Worm (Caenorhabditis elegans): Measurements from ENCODE around the gene F22E5.6.
A peak's percentile ranks its signal among the peaks of the same experiment; 100 is the strongest.

The F22E5.6 gene

ce11 chrII:2638062-2638461, 11.6 kb upstream of the F22E5.6 start, which contains the start of gene F22E5.9 (continued):
- peak; percentile 4 for TF ChIP-seq irx-1 (tag; optimal IDR thresholded peaks at IDR 0.05)
- TF ChIP-seq alr-1 (tag; optimal IDR thresholded peaks at IDR 0.05; ENCODE audit: borderline replicate concordance) = no peak
- TF ChIP-seq ama-1 (optimal IDR thresholded peaks at IDR 0.05) = no peak
- TF ChIP-seq mab-9 (GFP tag; IDR thresholded peaks at IDR 0.05) = no peak
- no peak for TF ChIP-seq unc-86 (tag; optimal IDR thresholded peaks at IDR 0.05)
- TF ChIP-seq nhr-85 (tag) = peak; percentile 48
- TF ChIP-seq pqm-1 (tag; optimal IDR thresholded peaks at IDR 0.05) = no peak
- no peak for TF ChIP-seq elt-3 (tag; optimal IDR thresholded peaks at IDR 0.05)
- TF ChIP-seq ets-5 (GFP tag; IDR thresholded peaks at IDR 0.05) = no peak
- no peak for TF ChIP-seq ceh-88 (GFP tag; IDR thresholded peaks at IDR 0.05)
- TF ChIP-seq blmp-1 (tag; optimal IDR thresholded peaks at IDR 0.05) = peak; percentile 13
- no peak for TF ChIP-seq zip-4 (GFP tag; optimal IDR thresholded peaks at IDR 0.05)
- no peak for TF ChIP-seq nhr-76 (tag; optimal IDR thresholded peaks at IDR 0.05)
- TF ChIP-seq ceh-90 (tag; optimal IDR thresholded peaks at IDR 0.05) = no peak
- TF ChIP-seq C16A3.4 (tag; optimal IDR thresholded peaks at IDR 0.05) = peak; percentile 16
- TF ChIP-seq ces-1 (GFP tag; optimal IDR thresholded peaks at IDR 0.05) = no peak
- no peak for TF ChIP-seq fos-1 (tag; optimal IDR thresholded peaks at IDR 0.05)
- TF ChIP-seq efl-1 (optimal IDR thresholded peaks at IDR 0.05) = peak; percentile 91 to 97
- peak; percentile 91 to 99 for TF ChIP-seq efl-1 (GFP tag; optimal IDR thresholded peaks at IDR 0.05 in 1 of 2)
- peak; percentile 81 to 91 (median 89) for TF ChIP-seq dpl-1 (GFP tag; optimal IDR thresholded peaks at IDR 0.05)
- no peak for TF ChIP-seq tbx-2 (tag; optimal IDR thresholded peaks at IDR 0.05)
- no peak for TF ChIP-seq mep-1 (tag; optimal IDR thresholded peaks at IDR 0.05)
- peak; percentile 9 for TF ChIP-seq xbp-1 (tag; optimal IDR thresholded peaks at IDR 0.05)
- no peak for TF ChIP-seq unc-98 (GFP tag; IDR thresholded peaks at IDR 0.05)
- no peak for TF ChIP-seq efl-3 (GFP tag; optimal IDR thresholded peaks at IDR 0.05)
- no peak for TF ChIP-seq grh-1 (GFP tag; IDR thresholded peaks at IDR 0.05)
- no peak for TF ChIP-seq F16B12.6 (tag; optimal IDR thresholded peaks at IDR 0.05)
- TF ChIP-seq lin-35 (GFP tag; optimal IDR thresholded peaks at IDR 0.05) = peak; percentile 80 to 92
- no peak for TF ChIP-seq sptf-1 (tag; optimal IDR thresholded peaks at IDR 0.05)
- TF ChIP-seq pax-3 (tag; optimal IDR thresholded peaks at IDR 0.05) = no peak
- TF ChIP-seq nhr-19 (GFP tag; conservative IDR thresholded peaks at IDR 0.05) = no peak
- TF ChIP-seq unc-30 (tag; optimal IDR thresholded peaks at IDR 0.05) = no peak
- TF ChIP-seq jun-1 (tag; optimal IDR thresholded peaks at IDR 0.05) = no peak
- peak; percentile 17 for TF ChIP-seq swsn-7 (tag; optimal IDR thresholded peaks at IDR 0.05)
- TF ChIP-seq dsc-1 (tag; optimal IDR thresholded peaks at IDR 0.05) = no peak
- no peak for TF ChIP-seq elt-2 (tag; optimal IDR thresholded peaks at IDR 0.05)
- TF ChIP-seq sox-4 (tag; optimal IDR thresholded peaks at IDR 0.05) = no peak
- no peak for TF ChIP-seq lin-15B (tag; optimal IDR thresholded peaks at IDR 0.05)
- TF ChIP-seq tlp-1 (tag; optimal IDR thresholded peaks at IDR 0.05) = no peak
- TF ChIP-seq skn-1 (tag; optimal IDR thresholded peaks at IDR 0.05) = peak; percentile 57
- TF ChIP-seq nhr-20 (tag; optimal IDR thresholded peaks at IDR 0.05) = peak; percentile 25
- no peak for TF ChIP-seq vab-15 (tag; optimal IDR thresholded peaks at IDR 0.05)
- TF ChIP-seq rnt-1 (tag; optimal IDR thresholded peaks at IDR 0.05) = no peak
- no peak for TF ChIP-seq fkh-8 (tag; optimal IDR thresholded peaks at IDR 0.05)
- TF ChIP-seq nhr-71 (tag; optimal IDR thresholded peaks at IDR 0.05) = no peak
- no peak for TF ChIP-seq zag-1 (tag; optimal IDR thresholded peaks at IDR 0.05)
- TF ChIP-seq unc-130 (tag; optimal IDR thresholded peaks at IDR 0.05) = no peak
- TF ChIP-seq egl-13 (tag; optimal IDR thresholded peaks at IDR 0.05) = no peak

All from whole organism, L1 larva.